Worm (Caenorhabditis elegans) whole organism, L3 larva: Measurements from ENCODE around the gene F14D7.18.
"Not testable (repeated sequence)": the region's sequence is repeated elsewhere in the genome, so short reads cannot be mapped to it uniquely, and the experiment has no call there.

Source experiments
- ama-1 ChIP-seq: fragments of 150-350 bp; optimal IDR thresholded peaks from 2 replicates; lab custom pipeline; 2018
- fos-1 ChIP-seq: fragments of 150-350 bp; optimal IDR thresholded peaks from 2 replicates; lab custom pipeline; 2014; ENCODE audit warnings: missing biosample characterization, missing genetic modification characterization

ce11 chrV:14274268-14274667, 16.3 kb downstream of the F14D7.18 start, which contains the start of gene F40G12.7:
- not testable (repeated sequence) for TF ChIP-seq ama-1 (lab: Kevin White, UChicago); fos-1 (tag; lab: Kevin White, UChicago)
